Worm (Caenorhabditis elegans) whole organism, mixed stage, embryonic: ENCODE results near the gene exo-1.

Experiments used
- M03D4.4 ChIP-seq: sonication (generic microtip); optimal IDR thresholded peaks from 2 replicates; lab custom pipeline; 2017; ENCODE audit warnings: mild to moderate bottlenecking, missing genetic modification characterization, missing compliant biosample characterization
- bed-3 ChIP-seq: fragments of 200-800 bp; sonication (Bioruptor generic); optimal IDR thresholded peaks from 3 replicates; lab custom pipeline; 2018; ENCODE audit warnings: mild to moderate bottlenecking, missing genetic modification characterization, moderate library complexity, missing compliant biosample characterization
- ceh-39 ChIP-seq: fragments of 150-350 bp; optimal IDR thresholded peaks from 2 replicates; lab custom pipeline; 2014; ENCODE audit warnings: missing biosample characterization, missing genetic modification characterization
- ceh-43 ChIP-seq: fragments of 200-800 bp; sonication (Bioruptor generic); optimal IDR thresholded peaks from 2 replicates; lab custom pipeline; 2018; ENCODE audit warnings: mild to moderate bottlenecking, missing genetic modification characterization, moderate library complexity, missing compliant biosample characterization
- ces-1 ChIP-seq: fragments of 150-350 bp; optimal IDR thresholded peaks from 2 replicates; lab custom pipeline; 2014; ENCODE audit warnings: missing biosample characterization, missing genetic modification reagents, missing genetic modification characterization
- cnd-1 ChIP-seq: fragments of 200-800 bp; sonication (Bioruptor generic); optimal IDR thresholded peaks from 2 replicates; lab custom pipeline; 2018; ENCODE audit warnings: mild to moderate bottlenecking, missing genetic modification characterization, missing compliant biosample characterization
- drap-1 ChIP-seq: fragments of 200-800 bp; sonication (Bioruptor generic); optimal IDR thresholded peaks from 3 replicates; lab custom pipeline; 2018; ENCODE audit warnings: mild to moderate bottlenecking, missing genetic modification characterization, missing compliant biosample characterization
- elt-1 ChIP-seq: sonication (generic microtip); optimal IDR thresholded peaks from 2 replicates; lab custom pipeline; 2017; ENCODE audit warnings: missing genetic modification characterization, mild to moderate bottlenecking, missing compliant biosample characterization, antibody characterized with exemption, moderate library complexity, borderline replicate concordance; ENCODE audit not compliant: insufficient read depth
- elt-3 ChIP-seq: fragments of 150-350 bp; optimal IDR thresholded peaks from 2 replicates; lab custom pipeline; 2014; ENCODE audit warnings: missing biosample characterization, missing genetic modification characterization
- flh-1 ChIP-seq: fragments of 200-800 bp; sonication (Bioruptor generic); optimal IDR thresholded peaks from 2 replicates; lab custom pipeline; 2018; ENCODE audit warnings: mild to moderate bottlenecking, missing genetic modification characterization, moderate library complexity, missing compliant biosample characterization
- lin-13 ChIP-seq: fragments of 150-350 bp; optimal IDR thresholded peaks from 2 replicates; lab custom pipeline; 2014; ENCODE audit warnings: missing biosample characterization, missing genetic modification characterization
- lin-32 ChIP-seq: fragments of 200-800 bp; sonication (Bioruptor generic); optimal IDR thresholded peaks from 2 replicates; lab custom pipeline; 2018; ENCODE audit warnings: mild to moderate bottlenecking, missing genetic modification characterization, missing compliant biosample characterization
- lsy-2 ChIP-seq: fragments of 150-350 bp; optimal IDR thresholded peaks from 2 replicates; lab custom pipeline; 2014; ENCODE audit warnings: missing biosample characterization, missing genetic modification characterization
- mab-5 ChIP-seq: fragments of 150-350 bp; optimal IDR thresholded peaks from 2 replicates; lab custom pipeline; 2014; ENCODE audit warnings: missing biosample characterization, missing genetic modification characterization
- mep-1 ChIP-seq: fragments of 150-350 bp; optimal IDR thresholded peaks from 2 replicates; lab custom pipeline; 2017; ENCODE audit warnings: missing biosample characterization, missing genetic modification reagents, missing genetic modification characterization, inconsistent platforms
- mls-2 ChIP-seq: sonication (generic microtip); optimal IDR thresholded peaks from 2 replicates; lab custom pipeline; 2016; ENCODE audit warnings: mild to moderate bottlenecking, missing genetic modification characterization, moderate library complexity, missing compliant biosample characterization
- nhr-12 ChIP-seq: fragments of 150-350 bp; optimal IDR thresholded peaks from 2 replicates; lab custom pipeline; 2014; ENCODE audit warnings: missing biosample characterization, missing genetic modification characterization
- nhr-237 ChIP-seq: fragments of 150-350 bp; optimal IDR thresholded peaks from 2 replicates; lab custom pipeline; 2014; ENCODE audit warnings: missing biosample characterization, missing genetic modification characterization
- nhr-28 ChIP-seq: fragments of 150-350 bp; optimal IDR thresholded peaks from 2 replicates; lab custom pipeline; 2014; ENCODE audit warnings: missing biosample characterization, missing genetic modification characterization
- nhr-76 ChIP-seq: sonication (generic microtip); optimal IDR thresholded peaks from 2 replicates; lab custom pipeline; 2017; ENCODE audit warnings: missing biosample characterization, missing genetic modification characterization
- pha-4 ChIP-seq: fragments of 150-350 bp; optimal IDR thresholded peaks from 2 replicates; lab custom pipeline; 2018; ENCODE audit warnings: missing biosample characterization, missing genetic modification reagents, missing genetic modification characterization
- sem-2 ChIP-seq: fragments of 200-800 bp; sonication (Bioruptor generic); optimal IDR thresholded peaks from 2 replicates; lab custom pipeline; 2018; ENCODE audit warnings: mild to moderate bottlenecking, missing genetic modification characterization, missing compliant biosample characterization
- snpc-4 ChIP-seq: fragments of 150-350 bp; optimal IDR thresholded peaks from 2 replicates; lab custom pipeline; 2014; ENCODE audit warnings: missing biosample characterization, missing genetic modification characterization
- tbx-8 ChIP-seq: fragments of 200-800 bp; sonication (Bioruptor generic); optimal IDR thresholded peaks from 2 replicates; lab custom pipeline; 2018; ENCODE audit warnings: mild to moderate bottlenecking, missing genetic modification characterization, moderate library complexity, missing compliant biosample characterization
- unc-120 ChIP-seq: sonication (generic microtip); optimal IDR thresholded peaks from 2 replicates; lab custom pipeline; 2017; ENCODE audit warnings: missing genetic modification characterization, missing compliant biosample characterization; ENCODE audit not compliant: poor library complexity, severe bottlenecking
- unc-39 ChIP-seq: fragments of 150-350 bp; optimal IDR thresholded peaks from 2 replicates; lab custom pipeline; 2014; ENCODE audit warnings: missing biosample characterization, missing genetic modification characterization
- unc-62 ChIP-seq: fragments of 150-350 bp; optimal IDR thresholded peaks from 2 replicates; lab custom pipeline; 2014; ENCODE audit warnings: missing biosample characterization, missing genetic modification reagents, missing genetic modification characterization
- zip-8 ChIP-seq: fragments of 150-350 bp; optimal IDR thresholded peaks from 2 replicates; lab custom pipeline; 2014; ENCODE audit warnings: missing biosample characterization, missing genetic modification characterization
- ztf-11 ChIP-seq: fragments of 150-350 bp; optimal IDR thresholded peaks from 2 replicates; lab custom pipeline; 2014; ENCODE audit warnings: missing biosample characterization, missing genetic modification characterization

exo-1 gene

DNA sequence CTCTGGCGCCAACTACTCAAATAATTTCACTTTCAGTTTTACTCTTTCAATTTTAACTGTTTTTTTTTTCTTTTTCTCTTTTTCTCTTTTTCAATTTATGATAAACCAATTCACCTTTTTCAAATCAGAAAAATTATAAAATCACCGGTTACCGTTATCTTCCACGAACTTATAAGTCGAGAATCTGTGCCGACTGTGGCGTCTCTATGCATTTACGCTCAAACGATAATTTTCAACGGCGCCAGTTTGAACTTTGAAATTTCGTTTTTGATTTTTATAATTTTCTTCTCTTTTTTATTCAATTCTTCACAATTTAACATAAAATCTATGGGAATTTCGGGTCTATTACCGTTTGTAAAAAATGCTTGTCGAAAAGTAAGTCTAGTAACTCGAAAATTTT is at the start of gene exo-1:
exo-1 (plus strand) TSS at position 101 of the 400 bp plus-strand sequence.
- TF ChIP-seq cnd-1, result no peak
- no peak for TF ChIP-seq elt-3 (tag; lab: Kevin White, UChicago)
- TF ChIP-seq ceh-39, result no peak
- TF ChIP-seq pha-4 (tag; lab: Kevin White, UChicago), result no peak
- TF ChIP-seq lsy-2 (tag; lab: Kevin White, UChicago), result peak; percentile 42
- TF ChIP-seq unc-62 (GFP tag; lab: Kevin White, UChicago), result no peak
- no peak for TF ChIP-seq mab-5 (tag; lab: Kevin White, UChicago)
- TF ChIP-seq nhr-76, result no peak
- TF ChIP-seq snpc-4 (tag; lab: Kevin White, UChicago), result no peak
- TF ChIP-seq ztf-11 (tag; lab: Kevin White, UChicago), result no peak
- TF ChIP-seq nhr-237, result peak; percentile 46
- TF ChIP-seq mls-2 (tag; lab: Kevin White, UChicago), result no peak
- TF ChIP-seq unc-39, result no peak
- TF ChIP-seq mep-1 (tag; lab: Kevin White, UChicago), result peak; percentile 35
- no peak for TF ChIP-seq lin-13
- no peak for TF ChIP-seq zip-8 (tag; lab: Kevin White, UChicago)
- TF ChIP-seq, all 35 proteins: peak for 3

- no peak for TF ChIP-seq unc-39
- TF ChIP-seq ces-1 (GFP tag; lab: Kevin White, UChicago), result peak; percentile 87
Measured at ce11 chrIII:13376304-13376760, 47.0 kb upstream of the exo-1 start, which contains the start of gene lis-1. TSS of gene lis-1 (minus strand) at chrIII:13376710.

DNA sequence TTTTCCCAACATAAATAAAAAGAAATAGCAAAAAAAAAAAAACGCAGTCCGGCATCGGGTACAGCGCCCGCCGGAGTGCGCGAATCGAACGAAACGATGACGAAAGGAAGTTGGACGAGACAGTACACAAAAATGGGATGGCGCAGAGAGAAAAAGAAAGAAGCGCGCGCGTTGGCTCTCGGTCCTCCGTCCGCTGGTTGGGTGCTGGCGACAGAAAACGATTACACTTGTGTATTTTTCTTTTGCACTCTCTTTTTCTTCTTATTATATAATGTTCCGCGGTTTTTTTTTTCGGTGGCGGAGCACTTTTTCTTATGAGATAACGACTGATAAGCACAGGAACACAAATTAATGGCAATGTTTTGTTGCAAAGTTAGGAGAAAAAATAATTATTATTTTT is 46.1 kb upstream of the exo-1 start:
- TF ChIP-seq sem-2, result no peak
- no peak for TF ChIP-seq drap-1 (GFP tag; lab: Kevin White, UChicago)
- no peak for TF ChIP-seq flh-1 (GFP tag; lab: Kevin White, UChicago)
- TF ChIP-seq ztf-11 (tag; lab: Kevin White, UChicago), result no peak
- no peak for TF ChIP-seq ces-1 (GFP tag; lab: Kevin White, UChicago)
- TF ChIP-seq unc-120 (tag; lab: Kevin White, UChicago), result no peak
- no peak for TF ChIP-seq mls-2 (tag; lab: Kevin White, UChicago)
- no peak for TF ChIP-seq lin-13
- TF ChIP-seq nhr-12, result no peak
- no peak for TF ChIP-seq nhr-237

DNA sequence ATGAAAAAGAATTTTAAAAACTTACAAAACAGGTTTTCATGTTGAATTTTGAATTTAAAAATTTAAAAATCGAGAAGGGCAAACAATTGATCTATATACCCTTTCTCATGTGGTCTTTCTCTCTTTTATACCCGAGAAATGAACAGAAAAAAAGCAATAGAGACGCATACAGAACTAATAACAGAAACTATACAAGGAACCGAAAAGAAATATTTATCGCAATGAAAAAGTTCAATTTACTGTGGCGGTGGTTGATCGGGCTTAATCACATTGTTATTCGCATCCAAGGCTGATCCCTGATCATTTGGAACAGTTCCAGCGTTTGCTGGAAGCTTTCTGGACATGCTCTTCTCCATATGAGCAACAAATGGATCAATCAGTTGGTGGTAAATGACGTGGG is 45.1 kb upstream of the exo-1 start, which contains the start of gene T03F6.10:
T03F6.10 (minus strand) TSS at position 101 of the 400 bp plus-strand sequence.
- TF ChIP-seq elt-1 (tag; lab: Kevin White, UChicago) (no peak), M03D4.4 (tag; lab: Kevin White, UChicago) (no peak), ceh-39 (no peak), nhr-237 (no peak)

DNA sequence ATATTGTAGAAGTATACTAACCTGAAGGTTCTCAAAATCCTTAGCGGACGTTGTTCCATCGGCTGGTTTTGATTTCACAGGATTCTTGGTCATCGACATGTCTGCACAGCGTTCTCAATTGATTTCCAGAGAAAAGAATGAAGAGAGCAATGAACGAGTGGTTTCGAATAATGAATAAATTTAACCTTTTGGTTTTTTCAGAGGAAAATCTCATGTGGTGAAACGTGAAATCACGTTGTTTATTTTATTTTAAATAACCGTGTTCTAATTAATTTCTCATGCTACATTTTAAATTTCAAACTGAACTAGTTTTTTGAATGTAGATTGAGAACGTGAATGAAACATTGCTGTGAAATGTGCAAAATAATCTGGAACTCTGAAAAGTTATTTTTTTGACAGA is 43.1 kb upstream of the exo-1 start, which contains the start of gene T03F6.6:
T03F6.6 (minus strand) TSS at position 101 of the 400 bp plus-strand sequence.
- TF ChIP-seq ztf-11 (tag; lab: Kevin White, UChicago) (no peak), ceh-39 (no peak)

ce11 chrIII:13380881-13381280 is 42.4 kb upstream of the exo-1 start:
- no peak for TF ChIP-seq unc-39
- TF ChIP-seq unc-62 (GFP tag; lab: Kevin White, UChicago), result no peak
- TF ChIP-seq nhr-237, result no peak
- no peak for TF ChIP-seq tbx-8 (GFP tag; lab: Kevin White, UChicago)
- no peak for TF ChIP-seq ceh-43 (GFP tag; lab: Kevin White, UChicago)
- TF ChIP-seq M03D4.4 (tag; lab: Kevin White, UChicago), result no peak
- TF ChIP-seq nhr-28 (tag; lab: Kevin White, UChicago), result no peak
- no peak for TF ChIP-seq lin-32 (GFP tag; lab: Kevin White, UChicago)
- no peak for TF ChIP-seq bed-3 (GFP tag; lab: Kevin White, UChicago)
- TF ChIP-seq snpc-4 (tag; lab: Kevin White, UChicago), result no peak
- no peak for TF ChIP-seq nhr-76
- no peak for TF ChIP-seq mep-1 (tag; lab: Kevin White, UChicago)
- TF ChIP-seq sem-2, result no peak
- TF ChIP-seq ceh-39, result no peak
